Worm (Caenorhabditis elegans): ENCODE data around the gene pha-1.

Gene pha-1

DNA sequence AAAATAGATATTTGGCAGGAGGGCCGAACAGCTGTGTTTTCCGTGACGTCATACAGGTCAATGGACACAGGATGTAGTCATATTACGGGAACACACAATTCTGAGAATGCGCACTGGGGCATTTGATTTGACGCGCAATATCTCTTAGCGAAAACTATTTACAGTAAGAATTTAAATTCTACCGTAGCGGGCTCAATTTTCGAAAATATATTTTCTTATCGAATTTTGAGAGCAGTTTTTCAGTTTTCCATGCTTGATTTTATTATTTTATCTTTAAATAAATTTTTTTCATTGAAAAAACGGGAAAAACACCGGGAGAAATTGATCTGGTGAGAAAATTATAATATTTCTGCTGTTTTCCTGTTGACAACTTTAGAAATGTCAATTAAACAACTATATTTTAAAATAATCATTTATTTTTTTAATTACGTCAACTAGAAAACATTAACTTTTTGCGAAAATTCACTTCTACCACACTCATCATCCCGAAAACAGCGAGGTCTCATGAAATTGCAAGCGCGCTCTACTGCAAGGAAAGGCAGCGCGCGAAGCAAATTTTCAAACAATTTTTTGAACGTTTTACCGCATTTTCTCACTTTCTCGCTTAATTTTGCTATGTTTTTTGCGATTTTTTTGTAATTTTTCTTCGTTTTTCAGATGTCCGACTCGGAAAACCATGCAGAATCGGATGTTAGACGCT, 10.4 kb downstream of the pha-1 start, which contains the start of the genes Y47D3A.1 and pola-1 (continued):
- TF ChIP-seq R02D3.7 (tag; optimal IDR thresholded peaks at IDR 0.05) (peak; percentile 39), egl-5 (tag; optimal IDR thresholded peaks at IDR 0.05) (peak; percentile 51), jun-1 (tag; optimal IDR thresholded peaks at IDR 0.05) (peak; percentile 43), ceh-28 (tag; optimal IDR thresholded peaks at IDR 0.05) (peak; percentile 20), fos-1 (tag; optimal IDR thresholded peaks at IDR 0.05) (no peak), hmg-11 (tag; optimal IDR thresholded peaks at IDR 0.05) (peak; percentile 36), ama-1 (optimal IDR thresholded peaks at IDR 0.05) (no peak), elt-2 (tag; optimal IDR thresholded peaks at IDR 0.05) (peak; percentile 52), ceh-82 (tag; optimal IDR thresholded peaks at IDR 0.05) (no peak), nfya-1 (tag; optimal IDR thresholded peaks at IDR 0.05; ENCODE audit: insufficient read depth) (peak; percentile 82), aly-2 (tag; optimal IDR thresholded peaks at IDR 0.05) (no peak), fkh-10 (GFP tag; optimal IDR thresholded peaks at IDR 0.05) (peak; percentile 27), mdl-1 (tag; optimal IDR thresholded peaks at IDR 0.05) (no peak), pha-4 (tag; optimal IDR thresholded peaks at IDR 0.05) (peak; percentile 84), skn-1 (tag; optimal IDR thresholded peaks at IDR 0.05) (peak; percentile 67), lsy-12 (tag; optimal IDR thresholded peaks at IDR 0.05) (no peak), tbx-2 (tag; optimal IDR thresholded peaks at IDR 0.05) (no peak)

DNA sequence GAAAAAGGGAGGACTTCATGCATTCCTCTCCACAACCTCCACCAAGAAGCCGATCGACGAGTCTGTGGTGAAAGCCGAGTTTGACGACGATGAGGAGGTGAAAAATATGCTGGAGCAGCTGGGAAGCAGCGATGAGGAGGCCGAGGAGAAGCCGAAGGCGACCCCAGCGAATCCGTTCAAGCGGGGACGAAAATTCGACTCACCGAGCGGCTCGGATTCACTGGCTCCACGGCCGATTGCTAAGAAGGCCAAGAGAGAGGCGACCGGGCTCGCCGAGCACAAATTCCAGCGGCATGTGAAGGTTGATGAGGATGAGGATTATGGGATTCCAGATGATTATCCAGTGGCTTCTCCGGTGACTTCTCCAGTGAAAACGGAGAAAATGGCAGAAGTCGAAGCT, 11.3 kb downstream of the pha-1 start:
- no peak for TF ChIP-seq zag-1 (tag; optimal IDR thresholded peaks at IDR 0.05)
- TF ChIP-seq lin-15B (tag; optimal IDR thresholded peaks at IDR 0.05): no peak
- no peak for TF ChIP-seq nhr-25 (tag; optimal IDR thresholded peaks at IDR 0.05)
- no peak for TF ChIP-seq aly-2 (tag; optimal IDR thresholded peaks at IDR 0.05)
- no peak for TF ChIP-seq snpc-4 (tag; optimal IDR thresholded peaks at IDR 0.05)
- TF ChIP-seq unc-62 (GFP tag; optimal IDR thresholded peaks at IDR 0.05): no peak
- TF ChIP-seq ceh-82 (tag; optimal IDR thresholded peaks at IDR 0.05): no peak

DNA sequence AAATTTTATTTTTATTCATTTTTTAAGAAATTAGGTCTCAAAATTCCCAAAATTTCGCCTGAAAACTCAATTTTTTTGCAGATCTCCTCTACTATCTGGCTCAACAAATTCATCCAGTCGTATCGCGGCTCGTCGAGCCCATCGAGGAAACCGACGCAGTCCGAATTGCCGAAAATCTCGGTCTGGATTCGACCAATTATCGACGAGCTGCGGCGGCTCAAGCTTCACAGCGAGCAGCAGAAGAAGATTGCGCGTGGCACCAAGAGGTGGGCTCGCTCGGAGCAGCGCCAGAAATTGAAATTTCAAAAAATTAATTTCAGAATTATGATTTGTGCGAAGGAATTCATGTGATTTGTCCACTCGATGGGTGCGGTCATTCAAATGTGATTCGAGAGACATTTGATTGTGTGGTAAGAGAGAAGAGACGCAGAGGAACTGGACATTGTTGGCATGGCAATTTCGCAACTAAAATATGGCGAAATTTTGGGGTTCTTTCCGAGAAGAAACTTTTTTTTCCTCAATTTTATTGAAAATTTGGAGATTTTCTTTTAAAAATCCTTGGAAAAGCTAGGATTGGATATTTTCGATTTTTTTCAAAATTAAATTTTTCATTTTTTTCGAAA, 17.8 kb downstream of the pha-1 start:
- TF ChIP-seq R02D3.7 (tag; optimal IDR thresholded peaks at IDR 0.05): no peak
- no peak for TF ChIP-seq nhr-237 (tag; optimal IDR thresholded peaks at IDR 0.05)
- no peak for TF ChIP-seq unc-62 (GFP tag; optimal IDR thresholded peaks at IDR 0.05)
- no peak for TF ChIP-seq snpc-4 (tag; optimal IDR thresholded peaks at IDR 0.05)
- no peak for TF ChIP-seq ztf-11 (tag; optimal IDR thresholded peaks at IDR 0.05)
- no peak for TF ChIP-seq nhr-12 (tag; optimal IDR thresholded peaks at IDR 0.05)
- TF ChIP-seq hmg-11 (tag; optimal IDR thresholded peaks at IDR 0.05): no peak
- TF ChIP-seq elt-1 (tag; optimal IDR thresholded peaks at IDR 0.05): no peak
- no peak for TF ChIP-seq ceh-28 (tag; optimal IDR thresholded peaks at IDR 0.05)
- no peak for TF ChIP-seq ceh-82 (tag; optimal IDR thresholded peaks at IDR 0.05)
- TF ChIP-seq sea-2 (GFP tag; optimal IDR thresholded peaks at IDR 0.05): no peak
- TF ChIP-seq ama-1 (optimal IDR thresholded peaks at IDR 0.05): no peak
- no peak for TF ChIP-seq ceh-16 (tag; optimal IDR thresholded peaks at IDR 0.05)
- no peak for TF ChIP-seq lin-39 (tag; optimal IDR thresholded peaks at IDR 0.05)
- no peak for TF ChIP-seq nfya-1 (tag; optimal IDR thresholded peaks at IDR 0.05; ENCODE audit: insufficient read depth)

DNA sequence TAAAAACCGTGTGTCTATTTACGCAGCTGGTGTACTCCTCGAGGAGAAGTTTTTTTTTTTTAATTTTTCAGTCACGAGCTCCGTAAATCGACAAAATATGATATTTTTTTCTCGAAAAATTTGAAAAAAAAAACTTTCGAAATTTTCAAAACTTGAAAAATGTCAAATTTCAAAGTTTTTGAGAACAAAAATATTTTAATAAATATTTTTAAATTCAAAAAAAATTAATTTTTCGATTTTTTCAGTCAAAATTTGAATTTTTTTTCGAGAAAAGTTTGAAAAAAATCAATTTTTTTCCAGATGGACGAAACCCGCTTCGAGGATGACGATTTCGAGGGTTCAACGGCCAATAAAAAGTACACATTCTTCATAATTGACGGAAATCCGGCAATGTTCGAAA, 23.0 kb downstream of the pha-1 start, which contains the start of gene cku-70:
TSS of gene cku-70 (plus strand) at position 301 of the 400 bp plus-strand sequence.
- TF ChIP-seq eor-1 (tag; optimal IDR thresholded peaks at IDR 0.05) (no peak), pqm-1 (tag; optimal IDR thresholded peaks at IDR 0.05) (no peak), lsy-12 (tag; optimal IDR thresholded peaks at IDR 0.05) (no peak), ceh-16 (tag; optimal IDR thresholded peaks at IDR 0.05) (no peak), nhr-77 (tag; optimal IDR thresholded peaks at IDR 0.05) (no peak)

DNA sequence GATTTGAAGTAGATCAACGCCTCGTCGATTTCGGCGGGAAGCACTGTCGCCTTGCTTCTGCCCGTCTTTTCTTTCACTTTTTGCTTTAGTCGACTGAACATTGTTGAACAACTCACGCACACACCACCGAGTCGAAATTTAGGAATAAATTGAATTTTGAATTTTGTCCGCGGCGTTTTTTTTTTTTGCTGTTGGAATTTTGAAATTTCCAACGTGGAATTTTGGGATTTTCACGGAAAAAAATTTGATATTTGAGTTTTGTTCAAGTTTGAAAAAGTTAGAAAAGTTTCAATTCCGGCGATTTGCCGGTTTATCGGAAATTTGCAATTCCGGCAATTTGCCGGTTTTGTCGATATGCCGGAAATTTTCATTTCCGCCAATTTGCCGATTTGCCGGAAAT, 25.5 kb downstream of the pha-1 start, which contains the start of gene Y47D3A.31:
TSS of gene Y47D3A.31 (minus strand) at position 101 of the 400 bp plus-strand sequence.
- no peak for TF ChIP-seq lin-15B (tag; optimal IDR thresholded peaks at IDR 0.05)
- TF ChIP-seq elt-1 (tag; optimal IDR thresholded peaks at IDR 0.05): no peak
- no peak for TF ChIP-seq nhr-28 (tag; optimal IDR thresholded peaks at IDR 0.05)
- TF ChIP-seq egl-5 (tag; optimal IDR thresholded peaks at IDR 0.05): no peak
- TF ChIP-seq ceh-9 (tag; optimal IDR thresholded peaks at IDR 0.05): no peak
